Worm (Caenorhabditis elegans): ENCODE data around the gene F01D5.7.

The F01D5.7 gene

ce11 chrII:14049097-14049496, 40.6 kb downstream of the F01D5.7 start (continued):
- TF ChIP-seq ets-5 (GFP tag; IDR thresholded peaks at IDR 0.05) (no peak), lin-14 (GFP tag; optimal IDR thresholded peaks at IDR 0.05) (peak; percentile 81), sptf-1 (tag; optimal IDR thresholded peaks at IDR 0.05) (no peak), tbx-2 (tag; optimal IDR thresholded peaks at IDR 0.05) (peak; percentile 27), mep-1 (tag; optimal IDR thresholded peaks at IDR 0.05) (peak; percentile 60), hlh-17 (GFP tag; optimal IDR thresholded peaks at IDR 0.05; ENCODE audit: borderline replicate concordance) (no peak), grh-1 (GFP tag; IDR thresholded peaks at IDR 0.05) (no peak), dsc-1 (tag; optimal IDR thresholded peaks at IDR 0.05) (no peak), nhr-71 (tag; optimal IDR thresholded peaks at IDR 0.05) (peak; percentile 63), hlh-4 (tag; optimal IDR thresholded peaks at IDR 0.05) (no peak), unc-30 (tag; optimal IDR thresholded peaks at IDR 0.05) (no peak), ceh-82 (tag; optimal IDR thresholded peaks at IDR 0.05) (peak in 1 of 3 experiments; percentile 1), unc-62 (GFP tag; optimal IDR thresholded peaks at IDR 0.05) (no peak), lir-3 (tag; optimal IDR thresholded peaks at IDR 0.05; ENCODE audit: poor library complexity) (no peak), nhr-20 (tag; optimal IDR thresholded peaks at IDR 0.05) (peak; percentile 83), C16A3.4 (tag; optimal IDR thresholded peaks at IDR 0.05) (peak; percentile 13), nhr-85 (tag) (peak; percentile 90), ztf-11 (tag; optimal IDR thresholded peaks at IDR 0.05) (no peak), nhr-90 (tag; optimal IDR thresholded peaks at IDR 0.05; ENCODE audit: poor library complexity) (peak; percentile 27), nhr-12 (tag; optimal IDR thresholded peaks at IDR 0.05) (no peak), dpl-1 (GFP tag; optimal IDR thresholded peaks at IDR 0.05) (peak in 2 of 3 experiments; percentile 4 to 20), efl-3 (GFP tag; optimal IDR thresholded peaks at IDR 0.05) (no peak), rnt-1 (tag; optimal IDR thresholded peaks at IDR 0.05) (peak; percentile 76), aha-1 (tag; optimal IDR thresholded peaks at IDR 0.05) (no peak), mdl-1 (tag; optimal IDR thresholded peaks at IDR 0.05) (peak in 1 of 2 experiments; percentile 76), pax-3 (tag; optimal IDR thresholded peaks at IDR 0.05) (no peak), fkh-10 (GFP tag; optimal IDR thresholded peaks at IDR 0.05) (no peak), mab-9 (GFP tag; IDR thresholded peaks at IDR 0.05) (no peak), pqm-1 (tag; optimal IDR thresholded peaks at IDR 0.05) (no peak), nhr-11 (tag; optimal IDR thresholded peaks at IDR 0.05) (no peak)

- no peak for TF ChIP-seq egl-13 (tag; optimal IDR thresholded peaks at IDR 0.05)
- TF ChIP-seq dsc-1 (tag; optimal IDR thresholded peaks at IDR 0.05): no peak
- TF ChIP-seq C34B4.2 (tag; optimal IDR thresholded peaks at IDR 0.05): no peak
- TF ChIP-seq ama-1 (optimal IDR thresholded peaks at IDR 0.05): no peak
- TF ChIP-seq ztf-4 (tag; optimal IDR thresholded peaks at IDR 0.05): no peak
- TF ChIP-seq nhr-11 (tag; optimal IDR thresholded peaks at IDR 0.05): no peak
- TF ChIP-seq efl-1 (optimal IDR thresholded peaks at IDR 0.05): peak; percentile 55 to 62
- peak; percentile 59 to 96 for TF ChIP-seq efl-1 (GFP tag; optimal IDR thresholded peaks at IDR 0.05 in 1 of 2)
- peak; percentile 12 for TF ChIP-seq efl-3 (GFP tag; optimal IDR thresholded peaks at IDR 0.05)
- peak; percentile 64 for TF ChIP-seq nhr-47 (tag; optimal IDR thresholded peaks at IDR 0.05)
- no peak for TF ChIP-seq nhr-12 (tag; optimal IDR thresholded peaks at IDR 0.05)
- no peak for TF ChIP-seq Y116A8C.19 (tag; optimal IDR thresholded peaks at IDR 0.05; ENCODE audit: borderline replicate concordance)
- TF ChIP-seq unc-130 (tag; optimal IDR thresholded peaks at IDR 0.05): peak; percentile 48
- TF ChIP-seq ceh-88 (GFP tag; IDR thresholded peaks at IDR 0.05): no peak
- peak; percentile 41; the same call in 1 of the 2 replicates for TF ChIP-seq grh-1 (GFP tag; IDR thresholded peaks at IDR 0.05)
- peak; percentile 33 for TF ChIP-seq nhr-237 (tag; optimal IDR thresholded peaks at IDR 0.05)
- TF ChIP-seq skn-1 (tag; optimal IDR thresholded peaks at IDR 0.05): peak; percentile 51
- TF ChIP-seq egl-27 (tag; optimal IDR thresholded peaks at IDR 0.05): no peak
- TF ChIP-seq aly-2 (tag; optimal IDR thresholded peaks at IDR 0.05): no peak
- no peak for TF ChIP-seq nhr-28 (tag; optimal IDR thresholded peaks at IDR 0.05)
- peak; percentile 24 for TF ChIP-seq fkh-8 (tag; optimal IDR thresholded peaks at IDR 0.05)
- no peak for TF ChIP-seq hpl-2 (GFP tag; optimal IDR thresholded peaks at IDR 0.05)
- TF ChIP-seq ceh-90 (tag; optimal IDR thresholded peaks at IDR 0.05): no peak
- TF ChIP-seq lin-35 (GFP tag; optimal IDR thresholded peaks at IDR 0.05): peak; percentile 43 to 79
- TF ChIP-seq fkh-10 (GFP tag; optimal IDR thresholded peaks at IDR 0.05): no peak
- TF ChIP-seq snu-23 (GFP tag; optimal IDR thresholded peaks at IDR 0.05): peak; percentile 85
- TF ChIP-seq unc-86 (tag; optimal IDR thresholded peaks at IDR 0.05): no peak
- TF ChIP-seq lin-39 (tag; optimal IDR thresholded peaks at IDR 0.05): no peak
- TF ChIP-seq nhr-90 (tag; optimal IDR thresholded peaks at IDR 0.05; ENCODE audit: poor library complexity): peak; percentile 82
- TF ChIP-seq pag-3 (tag; optimal IDR thresholded peaks at IDR 0.05; ENCODE audit: borderline replicate concordance, insufficient read depth): peak; percentile 66
Observed at ce11 chrII:14050506-14050905, 42.0 kb downstream of the F01D5.7 start.

Measured in whole organism, L1 larva.